Worm (Caenorhabditis elegans) whole organism, L1 larva: ENCODE data around the gene melo-3.

Experiments
- aha-1 ChIP-seq: fragments of 150-350 bp; optimal IDR thresholded peaks from 2 replicates; lab custom pipeline; 2014; ENCODE audit warnings: missing biosample characterization, missing genetic modification characterization
- egl-27 ChIP-seq, 2 experiments: fragments of 150-350 bp in 1 of 2; sonication (generic microtip); optimal IDR thresholded peaks; 3 replicates each; lab custom pipeline; 2017 to 2018; ENCODE audit warnings: missing biosample characterization in 2 of 2, missing genetic modification characterization in 2 of 2, missing genetic modification reagents in 2 of 2
- pqm-1 ChIP-seq: sonication (generic microtip); optimal IDR thresholded peaks from 3 replicates; lab custom pipeline; 2017; ENCODE audit warnings: missing biosample characterization, missing genetic modification characterization

DNA sequence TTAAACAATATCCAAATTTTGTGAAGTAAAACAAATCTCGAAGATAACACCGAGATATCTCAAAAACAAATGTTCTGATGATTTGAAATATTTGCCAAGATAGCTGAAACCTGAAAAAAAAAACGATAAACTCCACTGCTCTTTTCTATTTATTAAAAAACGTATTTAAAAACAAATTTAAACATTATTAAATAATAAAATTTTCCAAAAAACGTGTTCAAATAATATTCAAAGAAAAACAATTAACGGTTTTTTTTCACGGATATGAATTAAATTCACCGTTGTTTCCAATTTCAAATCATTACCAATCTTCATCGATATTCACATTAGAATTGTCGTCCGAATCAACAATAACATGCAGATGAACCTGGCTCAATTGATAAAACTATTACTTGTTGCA lies 40.4 kb downstream of the melo-3 start, which contains the start of gene irld-14:
- no peak for TF ChIP-seq aha-1
- no peak for TF ChIP-seq egl-27 (tag; optimal IDR thresholded peaks at IDR 0.05; lab: Kevin White, UChicago)
- TF ChIP-seq pqm-1 (tag; lab: Kevin White, UChicago): no peak
